Worm (Caenorhabditis elegans): ENCODE measurements around the gene F09G2.8.

The F09G2.8 gene

DNA sequence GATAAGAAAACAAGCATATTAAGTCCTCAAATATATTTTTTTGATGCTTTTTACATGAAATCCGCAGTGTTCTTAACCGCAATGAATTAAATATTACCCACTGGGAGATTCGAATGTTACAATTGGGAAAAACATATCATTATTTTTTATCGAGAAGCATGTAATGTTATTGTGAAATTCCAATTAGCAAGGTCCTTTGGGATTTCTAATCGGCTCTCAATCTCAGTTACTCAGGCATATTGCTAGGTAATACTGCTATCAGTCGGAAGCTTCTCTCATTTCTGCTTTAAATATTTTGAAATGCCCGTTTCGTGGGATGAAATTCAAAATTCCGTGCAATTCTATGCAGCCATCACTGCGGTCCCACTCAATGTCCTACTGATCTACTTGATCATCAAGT, 34.1 kb downstream of the F09G2.8 start, which contains the start of gene str-204:
Gene str-204, plus strand, starts transcription at position 301 of the 400 bp plus-strand sequence.
- TF ChIP-seq nhr-28 (tag; optimal IDR thresholded peaks at IDR 0.05) = no peak
- TF ChIP-seq ces-1 (GFP tag; optimal IDR thresholded peaks at IDR 0.05) = no peak
- no peak for TF ChIP-seq C34B4.2 (tag; optimal IDR thresholded peaks at IDR 0.05)
- no peak for TF ChIP-seq mdl-1 (tag; optimal IDR thresholded peaks at IDR 0.05)
- no peak for TF ChIP-seq hlh-17 (GFP tag; optimal IDR thresholded peaks at IDR 0.05; ENCODE audit: borderline replicate concordance)
- TF ChIP-seq snpc-4 (tag; optimal IDR thresholded peaks at IDR 0.05) = no peak
- TF ChIP-seq unc-130 (tag; optimal IDR thresholded peaks at IDR 0.05) = no peak
- no peak for TF ChIP-seq snu-23 (GFP tag; optimal IDR thresholded peaks at IDR 0.05)

DNA sequence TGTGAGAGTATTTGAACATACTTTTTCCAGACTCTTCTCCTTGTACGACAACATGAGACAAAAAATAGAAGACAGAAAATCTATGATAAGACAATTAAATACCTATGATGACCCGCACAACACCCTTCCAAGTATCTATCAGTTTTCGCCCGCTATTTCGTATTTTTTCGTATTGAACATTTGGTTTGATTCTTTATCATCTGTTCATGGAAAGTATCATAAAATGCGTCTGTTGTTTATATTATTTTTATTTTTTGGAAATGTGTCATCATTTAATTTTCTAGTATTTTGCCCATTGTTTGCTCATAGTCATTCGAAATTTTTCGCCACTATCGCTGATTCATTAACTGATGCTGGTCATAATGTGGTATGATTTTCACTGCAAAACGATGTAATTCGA, 36.4 kb downstream of the F09G2.8 start, which contains the start of gene ugt-39:
Gene ugt-39, plus strand, starts transcription at position 54 of the 400 bp plus-strand sequence.
- no peak for TF ChIP-seq ces-1 (GFP tag; optimal IDR thresholded peaks at IDR 0.05)
- TF ChIP-seq hpl-2 (GFP tag; optimal IDR thresholded peaks at IDR 0.05) = no peak
- TF ChIP-seq elt-2 (tag; optimal IDR thresholded peaks at IDR 0.05) = peak; percentile 62
- TF ChIP-seq unc-62 (GFP tag; optimal IDR thresholded peaks at IDR 0.05) = no peak
- TF ChIP-seq ets-5 (GFP tag; IDR thresholded peaks at IDR 0.05) = no peak
- TF ChIP-seq ceh-63 (GFP tag; optimal IDR thresholded peaks at IDR 0.05) = no peak
- no peak for TF ChIP-seq vab-15 (tag; optimal IDR thresholded peaks at IDR 0.05)
- TF ChIP-seq snu-23 (GFP tag; optimal IDR thresholded peaks at IDR 0.05) = peak; percentile 5
- TF ChIP-seq unc-130 (tag; optimal IDR thresholded peaks at IDR 0.05) = no peak
- TF ChIP-seq fkh-8 (tag; optimal IDR thresholded peaks at IDR 0.05) = no peak
- no peak for TF ChIP-seq mef-2 (tag; optimal IDR thresholded peaks at IDR 0.05)
- TF ChIP-seq ceh-88 (GFP tag; IDR thresholded peaks at IDR 0.05) = no peak
- TF ChIP-seq efl-3 (GFP tag; optimal IDR thresholded peaks at IDR 0.05) = no peak
- TF ChIP-seq unc-30 (tag; optimal IDR thresholded peaks at IDR 0.05) = no peak
- no peak for TF ChIP-seq skn-1 (tag; optimal IDR thresholded peaks at IDR 0.05)
- no peak for TF ChIP-seq snpc-4 (tag; optimal IDR thresholded peaks at IDR 0.05)
- TF ChIP-seq tlp-1 (tag; optimal IDR thresholded peaks at IDR 0.05) = no peak
- no peak for TF ChIP-seq pag-3 (tag; optimal IDR thresholded peaks at IDR 0.05; ENCODE audit: borderline replicate concordance, insufficient read depth)
- no peak for TF ChIP-seq ceh-90 (tag; optimal IDR thresholded peaks at IDR 0.05)
- peak; percentile 20 for TF ChIP-seq nhr-20 (tag; optimal IDR thresholded peaks at IDR 0.05)
- TF ChIP-seq lin-14 (GFP tag; optimal IDR thresholded peaks at IDR 0.05) = peak; percentile 41
- TF ChIP-seq irx-1 (tag; optimal IDR thresholded peaks at IDR 0.05) = no peak
- peak in 3 of 6 experiments; percentile 17 to 42 (median 41) for TF ChIP-seq elt-3 (tag; optimal IDR thresholded peaks at IDR 0.05)
- no peak for TF ChIP-seq nhr-71 (tag; optimal IDR thresholded peaks at IDR 0.05)
- no peak for TF ChIP-seq dsc-1 (tag; optimal IDR thresholded peaks at IDR 0.05)
- TF ChIP-seq sup-37 (GFP tag; optimal IDR thresholded peaks at IDR 0.05) = no peak
- no peak for TF ChIP-seq pax-3 (tag; optimal IDR thresholded peaks at IDR 0.05)
- no peak for TF ChIP-seq nhr-76 (tag; optimal IDR thresholded peaks at IDR 0.05)

DNA sequence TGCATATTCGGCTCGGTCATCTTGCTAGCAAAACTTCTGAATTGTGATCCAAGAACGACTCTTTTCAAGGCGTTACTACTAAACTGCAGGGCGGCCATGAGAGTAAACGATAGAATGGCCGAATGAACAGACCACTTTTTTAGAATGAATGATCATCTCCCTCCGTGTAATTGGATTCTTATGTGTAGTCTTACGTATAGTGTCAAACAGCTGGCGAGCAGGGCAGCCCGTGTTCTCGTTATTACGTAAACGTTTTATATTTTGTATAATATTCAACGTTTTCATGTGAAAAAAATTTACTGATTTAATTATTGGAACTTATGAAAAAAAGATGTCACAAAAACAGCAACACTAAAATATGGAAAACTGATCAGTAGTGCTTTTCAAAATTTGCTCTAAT, 37.4 kb downstream of the F09G2.8 start, which contains the start of gene F10D2.10:
Gene F10D2.10, minus strand, starts transcription at position 101 of the 400 bp plus-strand sequence.
- TF ChIP-seq nhr-237 (tag; optimal IDR thresholded peaks at IDR 0.05) (no peak), lin-15B (tag; optimal IDR thresholded peaks at IDR 0.05) (no peak), lin-14 (GFP tag; optimal IDR thresholded peaks at IDR 0.05) (no peak), mef-2 (tag; optimal IDR thresholded peaks at IDR 0.05) (no peak), C16A3.4 (tag; optimal IDR thresholded peaks at IDR 0.05) (no peak), snu-23 (GFP tag; optimal IDR thresholded peaks at IDR 0.05) (no peak)

DNA sequence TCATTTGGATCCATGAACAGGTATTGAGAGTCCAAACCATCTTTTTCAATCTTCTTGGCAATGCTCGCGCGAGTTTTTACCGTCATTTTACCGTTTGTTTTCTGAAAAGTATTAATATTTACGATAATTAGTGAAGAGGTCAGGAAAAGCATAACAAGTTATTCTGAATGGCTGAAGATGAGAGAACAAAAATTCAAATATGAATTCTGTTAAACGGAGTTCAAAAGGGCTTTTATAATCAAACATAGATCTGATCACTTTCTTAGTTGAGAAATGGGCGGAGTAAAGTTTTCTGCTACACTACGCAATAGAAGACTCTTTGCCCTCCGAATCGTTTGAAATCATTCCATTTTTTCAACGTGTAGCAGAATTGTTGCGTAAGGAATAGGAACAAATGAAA, 40.4 kb downstream of the F09G2.8 start, which contains the start of gene fat-7:
Gene fat-7, minus strand, starts transcription at position 101 of the 400 bp plus-strand sequence.
- TF ChIP-seq efl-1 (optimal IDR thresholded peaks at IDR 0.05) (no peak), efl-1 (GFP tag; optimal IDR thresholded peaks at IDR 0.05 in 1 of 2) (peak in 1 of 2 experiments; percentile 30), hlh-17 (GFP tag; optimal IDR thresholded peaks at IDR 0.05; ENCODE audit: borderline replicate concordance) (no peak)

Measured in whole organism, L1 larva.